Fruit fly (Drosophila melanogaster) whole organism, wandering third instar larva: ENCODE data around the gene vers.
A peak's percentile ranks its signal among the peaks of the same experiment; 100 is the strongest.

Experiments used
- Abd-B ChIP-seq: fragments of >200 bp; optimal IDR thresholded peaks from 2 replicates; lab custom pipeline; 2017; ENCODE audit warnings: missing biosample characterization, missing genetic modification characterization
- CG32264 ChIP-seq: fragments of 200-800 bp; sonication (Bioruptor generic); optimal IDR thresholded peaks from 2 replicates; lab custom pipeline; 2016; ENCODE audit warnings: missing biosample characterization, missing genetic modification characterization
- CG9705 ChIP-seq: fragments of 200-800 bp; sonication (Bioruptor generic); optimal IDR thresholded peaks from 2 replicates; lab custom pipeline; 2018; ENCODE audit warnings: missing biosample characterization, mild to moderate bottlenecking, missing genetic modification characterization
- CrebA ChIP-seq: fragments of 200-800 bp; sonication (Bioruptor generic); optimal IDR thresholded peaks from 2 replicates; lab custom pipeline; 2016; ENCODE audit warnings: missing biosample characterization, mild to moderate bottlenecking, missing genetic modification characterization, borderline replicate concordance
- Dfd ChIP-seq: fragments of >200 bp; optimal IDR thresholded peaks from 2 replicates; lab custom pipeline; 2017; ENCODE audit warnings: missing biosample characterization, missing genetic modification characterization
- Dif ChIP-seq: fragments of 200-275, 200-300 bp; sonication (Bioruptor generic); optimal IDR thresholded peaks from 2 replicates; lab custom pipeline; 2018; ENCODE audit warnings: missing biosample characterization, missing genetic modification characterization; ENCODE audit not compliant: partially characterized antibody
- GATAd ChIP-seq: sonication (Bioruptor generic); optimal IDR thresholded peaks from 2 replicates; lab custom pipeline; 2016; ENCODE audit warnings: missing biosample characterization, missing genetic modification characterization
- HLH106 ChIP-seq: fragments of 200-800 bp; optimal IDR thresholded peaks from 3 replicates; lab custom pipeline; 2019; ENCODE audit warnings: missing biosample characterization, mild to moderate bottlenecking, missing genetic modification characterization, moderate library complexity
- Hnf4 ChIP-seq: fragments of 200-800 bp; sonication (Bioruptor generic); optimal IDR thresholded peaks from 2 replicates; lab custom pipeline; 2016; ENCODE audit warnings: missing biosample characterization, mild to moderate bottlenecking, missing genetic modification characterization
- Hr78 ChIP-seq: fragments of >200 bp; optimal IDR thresholded peaks from 2 replicates; lab custom pipeline; 2017; ENCODE audit warnings: missing biosample characterization, missing genetic modification characterization
- Hr83 ChIP-seq: fragments of 200-300 bp; sonication (Bioruptor generic); optimal IDR thresholded peaks from 2 replicates; lab custom pipeline; 2016; ENCODE audit warnings: missing biosample characterization, mild to moderate bottlenecking, missing genetic modification characterization, moderate library complexity; ENCODE audit not compliant: poor library complexity, severe bottlenecking
- Jra ChIP-seq: sonication (Bioruptor generic); optimal IDR thresholded peaks from 2 replicates; lab custom pipeline; 2016; ENCODE audit warnings: missing biosample characterization, missing genetic modification characterization
- Mio ChIP-seq: sonication (Bioruptor generic); optimal IDR thresholded peaks from 2 replicates; lab custom pipeline; 2016; ENCODE audit warnings: missing biosample characterization, missing genetic modification characterization
- Myc ChIP-seq: fragments of >200 bp; optimal IDR thresholded peaks from 2 replicates; lab custom pipeline; 2017
- N ChIP-seq: fragments of >200 bp; optimal IDR thresholded peaks from 2 replicates; lab custom pipeline; 2018; ENCODE audit warnings: missing biosample characterization, missing external identifiers, missing genetic modification characterization
- OdsH ChIP-seq: fragments of 200-800 bp; sonication (Bioruptor generic); optimal IDR thresholded peaks from 2 replicates; lab custom pipeline; 2016; ENCODE audit warnings: missing biosample characterization, mild to moderate bottlenecking, missing genetic modification characterization
- Rel ChIP-seq, 2 experiments: fragments of 200-800 bp; sonication (Bioruptor generic) in 1 of 2; optimal IDR thresholded peaks; 2 replicates in 1 of 2; 3 replicates in 1 of 2; lab custom pipeline; 2016 to 2019; ENCODE audit warnings: mild to moderate bottlenecking in 2 of 2, missing biosample characterization in 2 of 2, missing genetic modification characterization in 2 of 2, moderate library complexity in 1 of 2
- Sp1 ChIP-seq: fragments of 200-800 bp; sonication (Bioruptor generic); optimal IDR thresholded peaks from 3 replicates; lab custom pipeline; 2019; ENCODE audit warnings: missing biosample characterization, mild to moderate bottlenecking, missing genetic modification characterization, moderate library complexity
- Vsx2 ChIP-seq: fragments of 200-300, 225-300 bp; sonication (Bioruptor generic); optimal IDR thresholded peaks from 2 replicates; lab custom pipeline; 2018; ENCODE audit warnings: missing biosample characterization, missing genetic modification characterization; ENCODE audit not compliant: partially characterized antibody
- br ChIP-seq: fragments of 200-800 bp; sonication (Bioruptor generic); optimal IDR thresholded peaks from 2 replicates; lab custom pipeline; 2016; ENCODE audit warnings: missing biosample characterization, missing genetic modification characterization
- brk ChIP-seq: fragments of 200-800 bp; sonication (Bioruptor generic); optimal IDR thresholded peaks from 2 replicates; lab custom pipeline; 2016; ENCODE audit warnings: missing biosample characterization, mild to moderate bottlenecking, missing genetic modification characterization
- dl ChIP-seq, 2 experiments: fragments of 175-275, 200-275 bp in 1 of 2; fragments of 200-275 bp in 1 of 2; sonication (Bioruptor generic); optimal IDR thresholded peaks; lab custom pipeline; 2018; ENCODE audit warnings: mild to moderate bottlenecking in 2 of 2, missing biosample characterization in 2 of 2, missing genetic modification characterization in 2 of 2, moderate library complexity in 2 of 2; ENCODE audit not compliant: partially characterized antibody in 2 of 2, insufficient read depth in 1 of 2
- dmrt93B ChIP-seq: fragments of 200-800 bp; sonication (Bioruptor generic); optimal IDR thresholded peaks from 2 replicates; lab custom pipeline; 2018; ENCODE audit warnings: missing biosample characterization, mild to moderate bottlenecking, missing genetic modification characterization
- dsf ChIP-seq: sonication (Bioruptor generic); optimal IDR thresholded peaks from 2 replicates; lab custom pipeline; 2016; ENCODE audit warnings: missing biosample characterization, missing genetic modification characterization, borderline replicate concordance
- ey ChIP-seq: fragments of 200-800 bp; sonication (Bioruptor generic); optimal IDR thresholded peaks from 2 replicates; lab custom pipeline; 2016; ENCODE audit warnings: missing biosample characterization, missing genetic modification characterization
- foxo ChIP-seq, 2 experiments: fragments of 200-800 bp; sonication (Bioruptor generic); optimal IDR thresholded peaks; 2 replicates in 1 of 2; 3 replicates in 1 of 2; lab custom pipeline; 2016 to 2017; ENCODE audit warnings: missing biosample characterization in 2 of 2, missing genetic modification characterization in 2 of 2
- fru ChIP-seq: fragments of 200-800 bp; sonication (Bioruptor generic); optimal IDR thresholded peaks from 3 replicates; lab custom pipeline; 2016; ENCODE audit warnings: missing biosample characterization, mild to moderate bottlenecking, missing genetic modification characterization
- h ChIP-seq: fragments of 200-800 bp; sonication (Bioruptor generic); optimal IDR thresholded peaks from 3 replicates; lab custom pipeline; 2016; ENCODE audit warnings: missing biosample characterization, mild to moderate bottlenecking, missing genetic modification characterization
- jim ChIP-seq: fragments of 175-275, 200-325 bp; sonication (Bioruptor generic); optimal IDR thresholded peaks from 2 replicates; lab custom pipeline; 2016; ENCODE audit warnings: missing biosample characterization, mild to moderate bottlenecking, missing genetic modification characterization
- lola ChIP-seq: fragments of >200 bp; optimal IDR thresholded peaks from 2 replicates; lab custom pipeline; 2017; ENCODE audit warnings: missing biosample characterization, missing genetic modification characterization
- pan ChIP-seq: fragments of >200 bp; optimal IDR thresholded peaks from 2 replicates; lab custom pipeline; 2017
- psq ChIP-seq: fragments of 200-800 bp; sonication (Bioruptor generic); optimal IDR thresholded peaks from 3 replicates; lab custom pipeline; 2017; ENCODE audit warnings: missing biosample characterization, mild to moderate bottlenecking, missing genetic modification characterization, moderate library complexity
- rgr ChIP-seq: fragments of 200-800 bp; sonication (Bioruptor generic); optimal IDR thresholded peaks from 3 replicates; lab custom pipeline; 2016; ENCODE audit warnings: missing biosample characterization, mild to moderate bottlenecking, missing genetic modification characterization
- sage ChIP-seq: fragments of 200-800 bp; sonication (Bioruptor generic); optimal IDR thresholded peaks from 2 replicates; lab custom pipeline; 2016; ENCODE audit warnings: missing biosample characterization, mild to moderate bottlenecking, missing genetic modification characterization
- sv ChIP-seq: fragments of 200-800 bp; sonication (Bioruptor generic); optimal IDR thresholded peaks from 3 replicates; lab custom pipeline; 2016; ENCODE audit warnings: missing biosample characterization, missing genetic modification characterization
- tai ChIP-seq: sonication (Bioruptor generic); optimal IDR thresholded peaks from 2 replicates; lab custom pipeline; 2016; ENCODE audit warnings: missing biosample characterization, missing genetic modification characterization
- usp ChIP-seq: fragments of >200 bp; optimal IDR thresholded peaks from 2 replicates; lab custom pipeline; 2017; ENCODE audit warnings: missing biosample characterization, missing genetic modification characterization
- woc ChIP-seq: sonication (Bioruptor generic); optimal IDR thresholded peaks from 2 replicates; lab custom pipeline; 2016; ENCODE audit warnings: missing biosample characterization, mild to moderate bottlenecking, missing genetic modification characterization

vers gene

dm6 chr3L:12113589-12113988 lies 2.3 kb upstream of the vers start:
- no peak for TF ChIP-seq Sp1 (GFP tag; lab: Kevin White, UChicago)
- no peak for TF ChIP-seq Myc
- no peak for TF ChIP-seq h (GFP tag; lab: Kevin White, UChicago)
- no peak for TF ChIP-seq Hr78
- no peak for TF ChIP-seq Dif (GFP tag; lab: Kevin White, UChicago)
- no peak for TF ChIP-seq fru (GFP tag; lab: Kevin White, UChicago)

dm6 chr3L:12114188-12114587 lies 1.7 kb upstream of the vers start:
- TF ChIP-seq usp (no peak), sage (GFP tag; lab: Kevin White, UChicago) (peak; percentile 70), psq (peak; percentile 50), CG32264 (GFP tag; lab: Kevin White, UChicago) (peak; percentile 15), Rel (GFP tag; optimal IDR thresholded peaks at IDR 0.05; lab: Kevin White, UChicago) (no peak), Rel (tag; optimal IDR thresholded peaks at IDR 0.05; lab: Kevin White, UChicago) (no peak), foxo (GFP tag; optimal IDR thresholded peaks at IDR 0.05; lab: Kevin White, UChicago) (peak in 1 of 2 experiments; percentile 74), brk (GFP tag; lab: Kevin White, UChicago) (peak; percentile 71), fru (GFP tag; lab: Kevin White, UChicago) (peak; percentile 80), ey (peak; percentile 68), Myc (no peak), dmrt93B (GFP tag; lab: Kevin White, UChicago) (peak; percentile 62), Vsx2 (GFP tag; lab: Kevin White, UChicago) (no peak), dsf (no peak), CG9705 (GFP tag; lab: Kevin White, UChicago) (no peak), lola (GFP tag; lab: Kevin White, UChicago) (no peak), CrebA (GFP tag; lab: Kevin White, UChicago) (no peak), pan (no peak), Mio (no peak), Hr78 (no peak), Abd-B (GFP tag; lab: Kevin White, UChicago) (no peak), Dfd (GFP tag; lab: Kevin White, UChicago) (no peak), rgr (GFP tag; lab: Kevin White, UChicago) (peak; percentile 73), Hnf4 (GFP tag; lab: Kevin White, UChicago) (peak; percentile 79), GATAd (GFP tag; lab: Kevin White, UChicago) (no peak), OdsH (GFP tag; lab: Kevin White, UChicago) (peak; percentile 77), dl (GFP tag; optimal IDR thresholded peaks at IDR 0.05; lab: Kevin White, UChicago; ENCODE audit: insufficient read depth in 1 of 2, partially characterized antibody in 2 of 2) (no peak), N (no peak), Jra (peak; percentile 37), tai (GFP tag; lab: Kevin White, UChicago) (peak; percentile 67), jim (GFP tag; lab: Kevin White, UChicago) (no peak), Dif (GFP tag; lab: Kevin White, UChicago) (no peak), HLH106 (peak; percentile 78), br (GFP tag; lab: Kevin White, UChicago) (peak; percentile 79), sv (no peak), Hr83 (GFP tag; lab: Kevin White, UChicago) (no peak), Sp1 (GFP tag; lab: Kevin White, UChicago) (peak; percentile 74), woc (peak; percentile 75), h (GFP tag; lab: Kevin White, UChicago) (peak; percentile 82)

dm6 chr3L:12115103-12115502 lies 798 bp upstream of the vers start:
- peak; percentile 22 for TF ChIP-seq Mio
- peak; percentile 71 for TF ChIP-seq CG9705 (GFP tag; lab: Kevin White, UChicago)
- TF ChIP-seq GATAd (GFP tag; lab: Kevin White, UChicago): no peak
- no peak for TF ChIP-seq Dif (GFP tag; lab: Kevin White, UChicago)
- TF ChIP-seq CrebA (GFP tag; lab: Kevin White, UChicago): no peak
- peak; percentile 79 for TF ChIP-seq dmrt93B (GFP tag; lab: Kevin White, UChicago)
- peak; percentile 90 for TF ChIP-seq psq
- TF ChIP-seq N: no peak
- TF ChIP-seq Hr78: no peak
- peak; percentile 62 for TF ChIP-seq dsf
- peak; percentile 82 for TF ChIP-seq CG32264 (GFP tag; lab: Kevin White, UChicago)
- TF ChIP-seq pan: no peak
- TF ChIP-seq Sp1 (GFP tag; lab: Kevin White, UChicago): peak; percentile 89
- no peak for TF ChIP-seq Dfd (GFP tag; lab: Kevin White, UChicago)
- TF ChIP-seq brk (GFP tag; lab: Kevin White, UChicago): peak; percentile 86
- TF ChIP-seq woc: peak; percentile 89
- TF ChIP-seq Myc: no peak
- TF ChIP-seq dl (GFP tag; optimal IDR thresholded peaks at IDR 0.05; lab: Kevin White, UChicago; ENCODE audit: insufficient read depth in 1 of 2, partially characterized antibody in 2 of 2): no peak
- TF ChIP-seq Hnf4 (GFP tag; lab: Kevin White, UChicago): peak; percentile 84
- peak; percentile 91 for TF ChIP-seq rgr (GFP tag; lab: Kevin White, UChicago)
- no peak for TF ChIP-seq Hr83 (GFP tag; lab: Kevin White, UChicago)
- TF ChIP-seq fru (GFP tag; lab: Kevin White, UChicago): peak; percentile 94
- no peak for TF ChIP-seq Vsx2 (GFP tag; lab: Kevin White, UChicago)
- TF ChIP-seq jim (GFP tag; lab: Kevin White, UChicago): no peak
- TF ChIP-seq lola (GFP tag; lab: Kevin White, UChicago): no peak
- TF ChIP-seq HLH106: peak; percentile 91
- TF ChIP-seq h (GFP tag; lab: Kevin White, UChicago): peak; percentile 93
- TF ChIP-seq sv: no peak
- peak; percentile 93 for TF ChIP-seq OdsH (GFP tag; lab: Kevin White, UChicago)
- peak; percentile 46 to 93 for TF ChIP-seq foxo (GFP tag; optimal IDR thresholded peaks at IDR 0.05; lab: Kevin White, UChicago)
- no peak for TF ChIP-seq Abd-B (GFP tag; lab: Kevin White, UChicago)
- peak; percentile 94 for TF ChIP-seq br (GFP tag; lab: Kevin White, UChicago)
- TF ChIP-seq sage (GFP tag; lab: Kevin White, UChicago): peak; percentile 89
- peak; percentile 96 for TF ChIP-seq Rel (GFP tag; optimal IDR thresholded peaks at IDR 0.05; lab: Kevin White, UChicago)
- peak; percentile 58 for TF ChIP-seq Rel (tag; optimal IDR thresholded peaks at IDR 0.05; lab: Kevin White, UChicago)
- no peak for TF ChIP-seq usp
- peak; percentile 93 for TF ChIP-seq ey
- no peak for TF ChIP-seq tai (GFP tag; lab: Kevin White, UChicago)
- TF ChIP-seq Jra: peak; percentile 78
